Worm (Caenorhabditis elegans): ENCODE results near the gene efn-2.

efn-2 gene

ce11 chrIV:10542283-10542682 is 33.9 kb upstream of the efn-2 start:
- TF ChIP-seq gmeb-1 (tag; optimal IDR thresholded peaks at IDR 0.05) (no peak), ZK546.5 (tag; optimal IDR thresholded peaks at IDR 0.05) (no peak), aly-2 (tag; optimal IDR thresholded peaks at IDR 0.05) (no peak), dmd-4 (tag; optimal IDR thresholded peaks at IDR 0.05) (no peak), unc-39 (tag; optimal IDR thresholded peaks at IDR 0.05) (no peak), lin-13 (GFP tag; optimal IDR thresholded peaks at IDR 0.05) (no peak), elt-3 (tag; optimal IDR thresholded peaks at IDR 0.05) (no peak), C34F6.9 (tag; optimal IDR thresholded peaks at IDR 0.05) (no peak), nhr-237 (tag; optimal IDR thresholded peaks at IDR 0.05) (no peak), nhr-6 (tag; optimal IDR thresholded peaks at IDR 0.05) (no peak)

ce11 chrIV:10543361-10543760 is 32.8 kb upstream of the efn-2 start:
- TF ChIP-seq peb-1 (tag; optimal IDR thresholded peaks at IDR 0.05), result no peak
- no peak for TF ChIP-seq F13H6.1 (tag; optimal IDR thresholded peaks at IDR 0.05)
- no peak for TF ChIP-seq aly-2 (tag; optimal IDR thresholded peaks at IDR 0.05)
- TF ChIP-seq nhr-129 (tag; optimal IDR thresholded peaks at IDR 0.05), result no peak
- TF ChIP-seq sma-9 (GFP tag; optimal IDR thresholded peaks at IDR 0.05), result peak; percentile 79
- TF ChIP-seq sma-9 (tag; optimal IDR thresholded peaks at IDR 0.05), result no peak
- peak; percentile 40 for TF ChIP-seq fos-1 (tag; optimal IDR thresholded peaks at IDR 0.05)
- TF ChIP-seq lin-13 (GFP tag; optimal IDR thresholded peaks at IDR 0.05), result no peak
- TF ChIP-seq dmd-4 (tag; optimal IDR thresholded peaks at IDR 0.05), result no peak
- TF ChIP-seq gmeb-1 (tag; optimal IDR thresholded peaks at IDR 0.05), result peak; percentile 40

- TF ChIP-seq unc-55 (GFP tag; optimal IDR thresholded peaks at IDR 0.05), result no peak
- TF ChIP-seq nhr-11 (tag; optimal IDR thresholded peaks at IDR 0.05), result no peak
Observed at ce11 chrIV:10545038-10545437, 31.1 kb upstream of the efn-2 start, which contains the start of gene T07G12.5. T07G12.5 (minus strand) TSS chrIV:10545138.

ce11 chrIV:10546589-10547136 is 29.5 kb upstream of the efn-2 start, which contains the start of gene zim-1:
zim-1 (plus strand) TSS chrIV:10547086.
- TF ChIP-seq aly-2 (tag; optimal IDR thresholded peaks at IDR 0.05), result no peak
- TF ChIP-seq nhr-11 (tag; optimal IDR thresholded peaks at IDR 0.05), result no peak
- TF ChIP-seq nhr-25 (tag; optimal IDR thresholded peaks at IDR 0.05), result no peak
- no peak for TF ChIP-seq ztf-4 (tag; optimal IDR thresholded peaks at IDR 0.05)
- no peak for TF ChIP-seq elt-3 (tag; optimal IDR thresholded peaks at IDR 0.05)

- no peak for TF ChIP-seq ztf-1 (GFP tag; conservative IDR thresholded peaks at IDR 0.05)
Observed at ce11 chrIV:10554947-10555346, 21.2 kb upstream of the efn-2 start, which contains the start of gene zim-2. zim-2 (plus strand) TSS chrIV:10555247.

- no peak for TF ChIP-seq sma-9 (GFP tag; optimal IDR thresholded peaks at IDR 0.05)
- TF ChIP-seq sma-9 (tag; optimal IDR thresholded peaks at IDR 0.05), result no peak
- TF ChIP-seq ceh-82 (tag; optimal IDR thresholded peaks at IDR 0.05), result no peak
- no peak for TF ChIP-seq lsy-2 (tag; optimal IDR thresholded peaks at IDR 0.05)
- no peak for TF ChIP-seq nhr-23 (tag; optimal IDR thresholded peaks at IDR 0.05)
- TF ChIP-seq unc-55 (GFP tag; optimal IDR thresholded peaks at IDR 0.05), result no peak
- TF ChIP-seq Y55F3AM.14 (GFP tag; optimal IDR thresholded peaks at IDR 0.05), result no peak
- no peak for TF ChIP-seq ztf-1 (GFP tag; conservative IDR thresholded peaks at IDR 0.05)
Observed at ce11 chrIV:10558415-10558814, 17.7 kb upstream of the efn-2 start, which contains the start of gene zim-3. zim-3 (plus strand) TSS chrIV:10558715.

- TF ChIP-seq nhr-12 (tag; optimal IDR thresholded peaks at IDR 0.05) (no peak), lin-39 (tag; optimal IDR thresholded peaks at IDR 0.05) (no peak), ZK546.5 (tag; optimal IDR thresholded peaks at IDR 0.05) (no peak), ztf-11 (tag; optimal IDR thresholded peaks at IDR 0.05) (no peak), unc-55 (GFP tag; optimal IDR thresholded peaks at IDR 0.05) (peak; percentile 5), Y55F3AM.14 (GFP tag; optimal IDR thresholded peaks at IDR 0.05) (no peak)
Observed at ce11 chrIV:10561605-10562004, 14.5 kb upstream of the efn-2 start, which contains the start of gene him-8. him-8 (plus strand) TSS chrIV:10561905.

- TF ChIP-seq nhr-23 (tag; optimal IDR thresholded peaks at IDR 0.05) (no peak), lin-11 (tag; optimal IDR thresholded peaks at IDR 0.05) (no peak), ZK546.5 (tag; optimal IDR thresholded peaks at IDR 0.05) (no peak), snpc-4 (tag; optimal IDR thresholded peaks at IDR 0.05) (no peak), ztf-4 (tag; optimal IDR thresholded peaks at IDR 0.05) (no peak), aly-2 (tag; optimal IDR thresholded peaks at IDR 0.05) (no peak), ztf-11 (tag; optimal IDR thresholded peaks at IDR 0.05) (no peak), ztf-1 (GFP tag; conservative IDR thresholded peaks at IDR 0.05) (no peak), F13H6.1 (tag; optimal IDR thresholded peaks at IDR 0.05) (no peak)
Observed at ce11 chrIV:10564613-10565012, 11.5 kb upstream of the efn-2 start.
